Worm (Caenorhabditis elegans) whole organism, midembryonic: ENCODE results near the gene F10E9.3.

Experiments used
- T22C8.4 ChIP-seq: fragments of 200-800 bp; sonication (Bioruptor generic); IDR thresholded peaks from 2 replicates; pipeline ENCODE4 v1.3.6; 2022; ENCODE audit warnings: missing genetic modification characterization, missing compliant biosample characterization
- cog-1 ChIP-seq: sonication (generic microtip); optimal IDR thresholded peaks from 2 replicates; lab custom pipeline; 2016; ENCODE audit warnings: missing genetic modification characterization, missing compliant biosample characterization
- flt-1 ChIP-seq: fragments of 200-800 bp; sonication (Bioruptor generic); IDR thresholded peaks from 2 replicates; pipeline ENCODE4 v1.3.6; 2022; ENCODE audit warnings: missing genetic modification characterization, missing compliant biosample characterization
- klf-2 ChIP-seq: fragments of 200-800 bp; sonication (Bioruptor generic); conservative IDR thresholded peaks from 2 replicates; pipeline ENCODE4 v1.3.6; 2022; ENCODE audit warnings: missing genetic modification reagents, missing genetic modification characterization, missing compliant biosample characterization
- med-1 ChIP-seq: sonication (generic microtip); optimal IDR thresholded peaks from 2 replicates; lab custom pipeline; 2017; ENCODE audit warnings: missing genetic modification characterization, mild to moderate bottlenecking, missing compliant biosample characterization, antibody characterized with exemption, missing genetic modification reagents; ENCODE audit not compliant: insufficient read depth
- ref-1 ChIP-seq: fragments of 200-800 bp; sonication (Bioruptor generic); conservative IDR thresholded peaks from 2 replicates; pipeline ENCODE4 v1.3.6; 2022; ENCODE audit warnings: missing genetic modification reagents, missing genetic modification characterization, missing compliant biosample characterization
- tab-1 ChIP-seq: fragments of 200-800 bp; sonication (Bioruptor generic); IDR thresholded peaks from 2 replicates; pipeline ENCODE4 v1.3.6; 2022; ENCODE audit warnings: missing genetic modification characterization, missing compliant biosample characterization
- ztf-23 ChIP-seq: fragments of 200-800 bp; sonication (Bioruptor generic); IDR thresholded peaks from 2 replicates; pipeline ENCODE4 v1.3.6; 2022; ENCODE audit warnings: missing genetic modification reagents, missing genetic modification characterization, missing compliant biosample characterization
- ztf-29 ChIP-seq: fragments of 200-800 bp; sonication (Bioruptor generic); IDR thresholded peaks from 2 replicates; pipeline ENCODE4 v1.3.6; 2022; ENCODE audit warnings: missing genetic modification reagents, missing genetic modification characterization, missing compliant biosample characterization

The F10E9.3 gene

ce11 chrIII:8312393-8312792, 1.6 kb downstream of the F10E9.3 start, which contains the start of gene F10E9.2:
Gene F10E9.2 (plus strand): TSS chrIII:8312693.
- TF ChIP-seq tab-1 (GFP tag; lab: Robert Waterston, UW) (no peak), cog-1 (tag; lab: Kevin White, UChicago) (no peak), ztf-29 (GFP tag; lab: Robert Waterston, UW) (no peak), ref-1 (GFP tag; lab: Robert Waterston, UW) (no peak), ztf-23 (no peak), klf-2 (GFP tag; lab: Robert Waterston, UW) (no peak), flt-1 (GFP tag; lab: Robert Waterston, UW) (no peak), T22C8.4 (GFP tag; lab: Robert Waterston, UW) (no peak), med-1 (GFP tag; lab: Kevin White, UChicago) (no peak)

ce11 chrIII:8318488-8318887, 7.7 kb downstream of the F10E9.3 start, which contains the start of gene sas-4:
Gene sas-4 (minus strand): TSS chrIII:8318588.
- TF ChIP-seq tab-1 (GFP tag; lab: Robert Waterston, UW) (no peak), ztf-23 (no peak), flt-1 (GFP tag; lab: Robert Waterston, UW) (no peak), klf-2 (GFP tag; lab: Robert Waterston, UW) (no peak), med-1 (GFP tag; lab: Kevin White, UChicago) (no peak), cog-1 (tag; lab: Kevin White, UChicago) (no peak), ztf-29 (GFP tag; lab: Robert Waterston, UW) (no peak), T22C8.4 (GFP tag; lab: Robert Waterston, UW) (no peak), ref-1 (GFP tag; lab: Robert Waterston, UW) (no peak)

ce11 chrIII:8319100-8319499, 8.3 kb downstream of the F10E9.3 start, which contains the start of gene F10E9.11:
Gene F10E9.11 (minus strand): TSS chrIII:8319260.
- TF ChIP-seq med-1 (GFP tag; lab: Kevin White, UChicago) (no peak), tab-1 (GFP tag; lab: Robert Waterston, UW) (no peak), ztf-23 (peak; percentile 79; the same call in 1 of the 2 replicates), ref-1 (GFP tag; lab: Robert Waterston, UW) (no peak), flt-1 (GFP tag; lab: Robert Waterston, UW) (peak; percentile 81), ztf-29 (GFP tag; lab: Robert Waterston, UW) (no peak), klf-2 (GFP tag; lab: Robert Waterston, UW) (peak; percentile 62; the same call in 1 of the 2 replicates), cog-1 (tag; lab: Kevin White, UChicago) (peak; percentile 63), T22C8.4 (GFP tag; lab: Robert Waterston, UW) (no peak)

- TF ChIP-seq ref-1 (GFP tag; lab: Robert Waterston, UW) (no peak), med-1 (GFP tag; lab: Kevin White, UChicago) (no peak), flt-1 (GFP tag; lab: Robert Waterston, UW) (no peak), T22C8.4 (GFP tag; lab: Robert Waterston, UW) (no peak), tab-1 (GFP tag; lab: Robert Waterston, UW) (no peak), cog-1 (tag; lab: Kevin White, UChicago) (no peak), ztf-29 (GFP tag; lab: Robert Waterston, UW) (no peak), klf-2 (GFP tag; lab: Robert Waterston, UW) (no peak), ztf-23 (no peak)
These were observed 9.4 kb downstream of the F10E9.3 start, which contains the start of gene F10E9.10 for ce11 chrIII:8320183-8320582. Gene F10E9.10 (minus strand): TSS chrIII:8320283.

- no peak for TF ChIP-seq ztf-23
- no peak for TF ChIP-seq tab-1 (GFP tag; lab: Robert Waterston, UW)
- no peak for TF ChIP-seq T22C8.4 (GFP tag; lab: Robert Waterston, UW)
- TF ChIP-seq ref-1 (GFP tag; lab: Robert Waterston, UW): no peak
- no peak for TF ChIP-seq ztf-29 (GFP tag; lab: Robert Waterston, UW)
- TF ChIP-seq cog-1 (tag; lab: Kevin White, UChicago): no peak
- TF ChIP-seq klf-2 (GFP tag; lab: Robert Waterston, UW): no peak
- TF ChIP-seq med-1 (GFP tag; lab: Kevin White, UChicago): no peak
- TF ChIP-seq flt-1 (GFP tag; lab: Robert Waterston, UW): no peak
These were observed 10.4 kb downstream of the F10E9.3 start for ce11 chrIII:8321225-8321624.

ce11 chrIII:8322645-8323213, 11.9 kb downstream of the F10E9.3 start, which contains the start of gene F10E9.1:
Gene F10E9.1 (plus strand): TSS chrIII:8323163.
- TF ChIP-seq cog-1 (tag; lab: Kevin White, UChicago): no peak
- TF ChIP-seq ztf-29 (GFP tag; lab: Robert Waterston, UW): no peak
- TF ChIP-seq tab-1 (GFP tag; lab: Robert Waterston, UW): no peak
- no peak for TF ChIP-seq klf-2 (GFP tag; lab: Robert Waterston, UW)
- no peak for TF ChIP-seq med-1 (GFP tag; lab: Kevin White, UChicago)
- no peak for TF ChIP-seq ref-1 (GFP tag; lab: Robert Waterston, UW)
- TF ChIP-seq ztf-23: no peak
- no peak for TF ChIP-seq flt-1 (GFP tag; lab: Robert Waterston, UW)
- no peak for TF ChIP-seq T22C8.4 (GFP tag; lab: Robert Waterston, UW)

ce11 chrIII:8324412-8324811, 13.6 kb downstream of the F10E9.3 start, which contains the start of gene F10E9.12:
Gene F10E9.12 (plus strand): TSS chrIII:8324542.
- TF ChIP-seq T22C8.4 (GFP tag; lab: Robert Waterston, UW) (no peak), tab-1 (GFP tag; lab: Robert Waterston, UW) (no peak)

- no peak for TF ChIP-seq med-1 (GFP tag; lab: Kevin White, UChicago)
- TF ChIP-seq flt-1 (GFP tag; lab: Robert Waterston, UW): no peak
- no peak for TF ChIP-seq ref-1 (GFP tag; lab: Robert Waterston, UW)
- TF ChIP-seq cog-1 (tag; lab: Kevin White, UChicago): no peak
- TF ChIP-seq ztf-29 (GFP tag; lab: Robert Waterston, UW): no peak
- no peak for TF ChIP-seq T22C8.4 (GFP tag; lab: Robert Waterston, UW)
- TF ChIP-seq klf-2 (GFP tag; lab: Robert Waterston, UW): no peak
- no peak for TF ChIP-seq ztf-23
- TF ChIP-seq tab-1 (GFP tag; lab: Robert Waterston, UW): no peak
These were observed 15.0 kb downstream of the F10E9.3 start, which contains the start of gene ZC262.13 for ce11 chrIII:8325574-8326513. Gene ZC262.13 (plus strand): TSS chrIII:8326214.
